Worm (Caenorhabditis elegans) whole organism, L1 larva: Measurements from ENCODE around the gene hlh-10.

Experiments
- ama-1 ChIP-seq: fragments of 150-350 bp; optimal IDR thresholded peaks from 2 replicates; lab custom pipeline; 2014
- fos-1 ChIP-seq: fragments of 150-350 bp; optimal IDR thresholded peaks from 2 replicates; lab custom pipeline; 2014; ENCODE audit warnings: missing biosample characterization, missing genetic modification characterization
- irx-1 ChIP-seq: sonication (generic microtip); optimal IDR thresholded peaks from 2 replicates; lab custom pipeline; 2016; ENCODE audit warnings: missing genetic modification characterization, missing compliant biosample characterization
- lsy-2 ChIP-seq, 2 experiments: fragments of 150-350 bp; optimal IDR thresholded peaks; 2 replicates each; lab custom pipeline; 2014; ENCODE audit warnings: missing biosample characterization in 2 of 2, missing genetic modification characterization in 2 of 2
- mdl-1 ChIP-seq, 2 experiments: fragments of 150-350 bp; optimal IDR thresholded peaks; 2 replicates each; lab custom pipeline; 2014 to 2017; ENCODE audit warnings: missing biosample characterization in 2 of 2, missing genetic modification characterization in 2 of 2, inconsistent platforms in 1 of 2
- nhr-12 ChIP-seq: sonication (generic microtip); optimal IDR thresholded peaks from 2 replicates; lab custom pipeline; 2017; ENCODE audit warnings: missing biosample characterization, missing genetic modification characterization
- pax-3 ChIP-seq: fragments of 200-800 bp; sonication (Bioruptor generic); optimal IDR thresholded peaks from 2 replicates; lab custom pipeline; 2018; ENCODE audit warnings: mild to moderate bottlenecking, missing genetic modification characterization, moderate library complexity, missing compliant biosample characterization
- rnt-1 ChIP-seq: sonication (generic microtip); optimal IDR thresholded peaks from 2 replicates; lab custom pipeline; 2016; ENCODE audit warnings: mild to moderate bottlenecking, missing genetic modification characterization, moderate library complexity, missing compliant biosample characterization
- skn-1 ChIP-seq: fragments of 150-350 bp; optimal IDR thresholded peaks from 2 replicates; lab custom pipeline; 2014; ENCODE audit warnings: missing biosample characterization, missing genetic modification characterization
- tbx-2 ChIP-seq: sonication (generic microtip); optimal IDR thresholded peaks from 2 replicates; lab custom pipeline; 2016; ENCODE audit warnings: missing genetic modification characterization, missing compliant biosample characterization
- unc-130 ChIP-seq: fragments of 150-350 bp; optimal IDR thresholded peaks from 2 replicates; lab custom pipeline; 2017; ENCODE audit warnings: missing biosample characterization, missing genetic modification characterization, inconsistent platforms
- unc-62 ChIP-seq: fragments of 150-350 bp; optimal IDR thresholded peaks from 2 replicates; lab custom pipeline; 2014; ENCODE audit warnings: missing biosample characterization, missing genetic modification reagents, missing genetic modification characterization
- ztf-11 ChIP-seq, 2 experiments: sonication (generic microtip); optimal IDR thresholded peaks; 2 replicates each; lab custom pipeline; 2016 to 2017; ENCODE audit warnings: missing genetic modification characterization in 2 of 2, missing biosample characterization in 1 of 2, missing compliant biosample characterization in 1 of 2

DNA sequence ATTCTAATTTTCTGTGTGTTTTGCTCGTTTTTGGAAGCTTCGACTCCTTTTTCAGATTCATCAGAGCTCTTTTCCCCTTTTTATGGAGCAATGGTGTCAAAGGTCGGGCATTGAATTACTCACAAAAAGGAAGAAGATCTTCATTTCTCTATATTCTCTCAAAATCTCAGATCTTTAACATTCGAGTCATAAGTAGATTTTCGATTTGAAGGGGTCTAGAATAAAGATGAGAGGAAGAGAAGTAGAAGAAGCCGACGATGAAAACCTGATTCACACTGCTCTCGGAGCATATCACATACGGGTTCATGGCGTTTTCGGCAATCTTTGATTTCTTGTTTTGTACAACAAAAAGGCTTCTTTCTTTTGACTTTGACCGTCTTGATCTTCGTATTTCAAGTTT, 30.4 kb upstream of the hlh-10 start:
- TF ChIP-seq fos-1 (tag; lab: Kevin White, UChicago) (no peak), nhr-12 (tag; lab: Kevin White, UChicago) (no peak), pax-3 (no peak), ztf-11 (tag; optimal IDR thresholded peaks at IDR 0.05; lab: Kevin White, UChicago) (no peak), unc-130 (no peak), rnt-1 (no peak), unc-62 (GFP tag; lab: Kevin White, UChicago) (no peak), ama-1 (lab: Kevin White, UChicago) (no peak), lsy-2 (tag; optimal IDR thresholded peaks at IDR 0.05; lab: Kevin White, UChicago) (no peak), irx-1 (tag; lab: Kevin White, UChicago) (no peak), skn-1 (tag; lab: Kevin White, UChicago) (no peak), tbx-2 (tag; lab: Kevin White, UChicago) (no peak), mdl-1 (tag; optimal IDR thresholded peaks at IDR 0.05; lab: Kevin White, UChicago) (no peak)
